Fruit fly (Drosophila melanogaster): Measurements from ENCODE around the gene MED1.
A peak's percentile ranks its signal among the peaks of the same experiment; 100 is the strongest.

The MED1 gene

dm6 chr3L:21626036-21626614, 8.1 kb downstream of the MED1 start (continued):
- TF ChIP-seq odd (GFP tag; optimal IDR thresholded peaks at IDR 0.05) (no peak), Asciz (GFP tag; optimal IDR thresholded peaks at IDR 0.05) (no peak), sens-2 (GFP tag; IDR thresholded peaks at IDR 0.05) (no peak), psq (GFP tag; optimal IDR thresholded peaks at IDR 0.05) (no peak), Hand (GFP tag; optimal IDR thresholded peaks at IDR 0.05) (no peak), CG6272 (GFP tag; IDR thresholded peaks at IDR 0.05) (no peak), prd (optimal IDR thresholded peaks at IDR 0.05) (no peak), prd (GFP tag; IDR thresholded peaks at IDR 0.05) (no peak), ato (GFP tag; IDR thresholded peaks at IDR 0.05; ENCODE audit: partially characterized antibody) (no peak), Hr3 (GFP tag; optimal IDR thresholded peaks at IDR 0.05) (no peak), hbn (GFP tag; IDR thresholded peaks at IDR 0.05; ENCODE audit: partially characterized antibody) (no peak; the same call in 1 of the 2 replicates), kni (GFP tag; optimal IDR thresholded peaks at IDR 0.05) (no peak), CG30020 (tag; optimal IDR thresholded peaks at IDR 0.05) (peak; percentile 48), Hr78 (GFP tag; optimal IDR thresholded peaks at IDR 0.05) (no peak), Six4 (GFP tag; optimal IDR thresholded peaks at IDR 0.05) (no peak), E2f2 (GFP tag; IDR thresholded peaks at IDR 0.05) (peak; percentile 44), NC2β (GFP tag; optimal IDR thresholded peaks at IDR 0.05) (no peak), D19B (GFP tag; optimal IDR thresholded peaks at IDR 0.05) (no peak), Atf6 (GFP tag; IDR thresholded peaks at IDR 0.05) (no peak), CG5953 (GFP tag; IDR thresholded peaks at IDR 0.05) (no peak), salm (tag; optimal IDR thresholded peaks at IDR 0.05) (no peak), otp (GFP tag; IDR thresholded peaks at IDR 0.05) (no peak), ssp (GFP tag; IDR thresholded peaks at IDR 0.05) (no peak), CG18011 (GFP tag; optimal IDR thresholded peaks at IDR 0.05) (no peak), Rfx (GFP tag; IDR thresholded peaks at IDR 0.05) (no peak), z (GFP tag; IDR thresholded peaks at IDR 0.05) (no peak), wek (GFP tag; optimal IDR thresholded peaks at IDR 0.05) (no peak), CG15601 (tag; optimal IDR thresholded peaks at IDR 0.05) (no peak), Nf-YA (GFP tag; IDR thresholded peaks at IDR 0.05) (no peak), CG18619 (GFP tag; optimal IDR thresholded peaks at IDR 0.05) (no peak), CG7357 (GFP tag; IDR thresholded peaks at IDR 0.05) (no peak), amos (GFP tag; IDR thresholded peaks at IDR 0.05; ENCODE audit: partially characterized antibody) (peak; percentile 81; the same call in 1 of the 2 replicates), lilli (GFP tag; optimal IDR thresholded peaks at IDR 0.05) (no peak), crol (GFP tag; IDR thresholded peaks at IDR 0.05) (no peak), twi (tag; optimal IDR thresholded peaks at IDR 0.05) (no peak), ewg (GFP tag; optimal IDR thresholded peaks at IDR 0.05) (no peak), Bgb (GFP tag; IDR thresholded peaks at IDR 0.05; ENCODE audit: partially characterized antibody) (peak; percentile 72; the same call in 1 of the 2 replicates), ash1 (GFP tag; optimal IDR thresholded peaks at IDR 0.05) (no peak), CG18764 (GFP tag; optimal IDR thresholded peaks at IDR 0.05) (no peak), CG12744 (GFP tag; optimal IDR thresholded peaks at IDR 0.05) (no peak), CG31224 (GFP tag; IDR thresholded peaks at IDR 0.05) (no peak), CG18599 (GFP tag; optimal IDR thresholded peaks at IDR 0.05) (no peak), ttk (GFP tag; IDR thresholded peaks at IDR 0.05) (no peak), dati (GFP tag; IDR thresholded peaks at IDR 0.05) (no peak), MESR4 (GFP tag; optimal IDR thresholded peaks at IDR 0.05) (peak; percentile 78), CG4730 (GFP tag; IDR thresholded peaks at IDR 0.05) (no peak), sna (GFP tag; IDR thresholded peaks at IDR 0.05; ENCODE audit: partially characterized antibody) (no peak; the same call in 1 of the 2 replicates), gcm2 (GFP tag; optimal IDR thresholded peaks at IDR 0.05) (no peak), onecut (GFP tag; IDR thresholded peaks at IDR 0.05) (peak; percentile 52; the same call in 1 of the 2 replicates), Doc3 (GFP tag; IDR thresholded peaks at IDR 0.05; ENCODE audit: partially characterized antibody) (peak; percentile 59; the same call in 2 of the 3 replicates)
